Worm (Caenorhabditis elegans) whole organism, L2 larva: ENCODE data around the gene nos-3.
A peak's percentile ranks its signal among the peaks of the same experiment; 100 is the strongest.

Experiments
- C34F6.9 ChIP-seq: fragments of 150-350 bp; optimal IDR thresholded peaks from 2 replicates; lab custom pipeline; 2014; ENCODE audit warnings: missing biosample characterization, missing genetic modification characterization
- F13H6.1 ChIP-seq: sonication (generic microtip); optimal IDR thresholded peaks from 2 replicates; lab custom pipeline; 2016; ENCODE audit warnings: missing genetic modification characterization, missing compliant biosample characterization
- R02D3.7 ChIP-seq: fragments of 150-350 bp; optimal IDR thresholded peaks from 2 replicates; lab custom pipeline; 2014; ENCODE audit warnings: missing biosample characterization, missing genetic modification characterization
- Y55F3AM.14 ChIP-seq: fragments of 200-800 bp; sonication (Bioruptor generic); optimal IDR thresholded peaks from 2 replicates; lab custom pipeline; 2018; ENCODE audit warnings: mild to moderate bottlenecking, missing genetic modification characterization, missing compliant biosample characterization
- ZK546.5 ChIP-seq: sonication (generic microtip); optimal IDR thresholded peaks from 2 replicates; lab custom pipeline; 2017; ENCODE audit warnings: missing biosample characterization, missing genetic modification characterization
- alr-1 ChIP-seq: fragments of 150-350 bp; optimal IDR thresholded peaks from 2 replicates; lab custom pipeline; 2014; ENCODE audit warnings: missing biosample characterization, missing genetic modification characterization
- aly-2 ChIP-seq: fragments of 150-350 bp; optimal IDR thresholded peaks from 2 replicates; lab custom pipeline; 2014; ENCODE audit warnings: missing biosample characterization, missing genetic modification characterization
- ama-1 ChIP-seq: fragments of 150-350 bp; optimal IDR thresholded peaks from 2 replicates; lab custom pipeline; 2018; ENCODE audit warnings: inconsistent platforms
- blmp-1 ChIP-seq: sonication (generic microtip); optimal IDR thresholded peaks from 2 replicates; lab custom pipeline; 2017; ENCODE audit warnings: missing genetic modification characterization, mild to moderate bottlenecking, missing compliant biosample characterization, antibody characterized with exemption, moderate library complexity; ENCODE audit not compliant: insufficient read depth
- ceh-16 ChIP-seq: fragments of 150-350 bp; optimal IDR thresholded peaks from 2 replicates; lab custom pipeline; 2014; ENCODE audit warnings: missing biosample characterization, missing genetic modification characterization
- ceh-82 ChIP-seq: fragments of 150-350 bp; optimal IDR thresholded peaks from 2 replicates; lab custom pipeline; 2014; ENCODE audit warnings: missing biosample characterization, missing genetic modification characterization
- crh-2 ChIP-seq: sonication (generic microtip); optimal IDR thresholded peaks from 2 replicates; lab custom pipeline; 2017; ENCODE audit warnings: missing biosample characterization, missing genetic modification characterization
- dmd-4 ChIP-seq: sonication (generic microtip); optimal IDR thresholded peaks from 2 replicates; lab custom pipeline; 2017; ENCODE audit warnings: missing biosample characterization, missing genetic modification characterization
- egl-27 ChIP-seq: sonication (generic microtip); optimal IDR thresholded peaks from 3 replicates; lab custom pipeline; 2017; ENCODE audit warnings: missing biosample characterization, missing genetic modification reagents, missing genetic modification characterization
- elt-1 ChIP-seq: fragments of 150-350 bp; optimal IDR thresholded peaks from 2 replicates; lab custom pipeline; 2014; ENCODE audit warnings: missing biosample characterization, missing genetic modification characterization
- elt-3 ChIP-seq: sonication (generic microtip); optimal IDR thresholded peaks from 2 replicates; lab custom pipeline; 2017; ENCODE audit warnings: missing biosample characterization, missing genetic modification characterization
- fos-1 ChIP-seq: fragments of 150-350 bp; optimal IDR thresholded peaks from 2 replicates; lab custom pipeline; 2014; ENCODE audit warnings: missing biosample characterization, missing genetic modification characterization
- gmeb-1 ChIP-seq: fragments of 150-350 bp; optimal IDR thresholded peaks from 2 replicates; lab custom pipeline; 2014; ENCODE audit warnings: missing biosample characterization, missing genetic modification characterization
- lin-11 ChIP-seq: fragments of 150-350 bp; sonication (generic microtip); optimal IDR thresholded peaks from 2 replicates; lab custom pipeline; 2014; ENCODE audit warnings: missing biosample characterization, missing genetic modification characterization, inconsistent platforms, mixed read lengths
- lin-13 ChIP-seq: fragments of 150-350 bp; optimal IDR thresholded peaks from 2 replicates; lab custom pipeline; 2014; ENCODE audit warnings: missing biosample characterization, missing genetic modification reagents, missing genetic modification characterization
- lin-39 ChIP-seq: fragments of 150-350 bp; optimal IDR thresholded peaks from 2 replicates; lab custom pipeline; 2014; ENCODE audit warnings: missing biosample characterization, missing genetic modification reagents, missing genetic modification characterization
- lsy-2 ChIP-seq, 2 experiments: fragments of 150-350 bp in 1 of 2; sonication (generic microtip) in 1 of 2; optimal IDR thresholded peaks; 2 replicates each; lab custom pipeline; 2014 to 2017; ENCODE audit warnings: missing biosample characterization in 2 of 2, missing genetic modification characterization in 2 of 2
- mab-5 ChIP-seq: fragments of 150-350 bp; optimal IDR thresholded peaks from 2 replicates; lab custom pipeline; 2014; ENCODE audit warnings: missing biosample characterization, missing genetic modification characterization
- mbf-1 ChIP-seq: sonication (generic microtip); optimal IDR thresholded peaks from 2 replicates; lab custom pipeline; 2017; ENCODE audit warnings: missing biosample characterization, missing genetic modification characterization
- mdl-1 ChIP-seq, 2 experiments: fragments of 150-350 bp in 1 of 2; sonication (generic microtip) in 1 of 2; optimal IDR thresholded peaks; 2 replicates each; lab custom pipeline; 2017; ENCODE audit warnings: missing biosample characterization in 2 of 2, missing genetic modification characterization in 2 of 2
- nhr-10 ChIP-seq: sonication (generic microtip); optimal IDR thresholded peaks from 2 replicates; lab custom pipeline; 2017; ENCODE audit warnings: missing biosample characterization, missing genetic modification characterization
- nhr-11 ChIP-seq: fragments of 150-350 bp; optimal IDR thresholded peaks from 2 replicates; lab custom pipeline; 2014; ENCODE audit warnings: missing biosample characterization, missing genetic modification characterization
- nhr-12 ChIP-seq: fragments of 150-350 bp; optimal IDR thresholded peaks from 2 replicates; lab custom pipeline; 2014; ENCODE audit warnings: missing biosample characterization, missing genetic modification characterization
- nhr-129 ChIP-seq: fragments of 150-350 bp; optimal IDR thresholded peaks from 2 replicates; lab custom pipeline; 2014; ENCODE audit warnings: missing biosample characterization, missing genetic modification characterization
- nhr-21 ChIP-seq: fragments of 150-350 bp; optimal IDR thresholded peaks from 2 replicates; lab custom pipeline; 2014; ENCODE audit warnings: missing biosample characterization, missing genetic modification characterization
- nhr-23 ChIP-seq: fragments of 150-350 bp; optimal IDR thresholded peaks from 2 replicates; lab custom pipeline; 2014; ENCODE audit warnings: missing biosample characterization, missing genetic modification reagents, missing genetic modification characterization
- nhr-237 ChIP-seq: fragments of 150-350 bp; optimal IDR thresholded peaks from 2 replicates; lab custom pipeline; 2014; ENCODE audit warnings: missing biosample characterization, missing genetic modification characterization
- nhr-25 ChIP-seq: fragments of 150-350 bp; sonication (generic microtip); optimal IDR thresholded peaks from 3 replicates; lab custom pipeline; 2014; ENCODE audit warnings: missing biosample characterization, missing genetic modification characterization
- nhr-6 ChIP-seq: fragments of 150-350 bp; optimal IDR thresholded peaks from 2 replicates; lab custom pipeline; 2014; ENCODE audit warnings: missing biosample characterization, missing genetic modification characterization
- nhr-77 ChIP-seq: fragments of 150-350 bp; optimal IDR thresholded peaks from 2 replicates; lab custom pipeline; 2014; ENCODE audit warnings: missing biosample characterization, missing genetic modification characterization
- peb-1 ChIP-seq: fragments of 150-350 bp; optimal IDR thresholded peaks from 2 replicates; lab custom pipeline; 2014; ENCODE audit warnings: missing biosample characterization, missing genetic modification characterization
- sem-4 ChIP-seq: fragments of 150-350 bp; optimal IDR thresholded peaks from 2 replicates; lab custom pipeline; 2014; ENCODE audit warnings: missing biosample characterization, missing genetic modification reagents, missing genetic modification characterization
- skn-1 ChIP-seq: sonication (generic microtip); optimal IDR thresholded peaks from 2 replicates; lab custom pipeline; 2017; ENCODE audit warnings: missing biosample characterization, missing genetic modification characterization
- sma-3 ChIP-seq: sonication (generic microtip); optimal IDR thresholded peaks from 2 replicates; lab custom pipeline; 2016; ENCODE audit warnings: missing genetic modification reagents, missing genetic modification characterization, missing compliant biosample characterization
- sma-9 ChIP-seq, 2 experiments: fragments of 150-350 bp in 1 of 2; sonication (generic microtip) in 1 of 2; optimal IDR thresholded peaks; 2 replicates each; lab custom pipeline; 2014 to 2016; ENCODE audit warnings: missing genetic modification characterization in 2 of 2, mild to moderate bottlenecking in 1 of 2, missing biosample characterization in 1 of 2, missing compliant biosample characterization in 1 of 2, missing genetic modification reagents in 1 of 2, moderate library complexity in 1 of 2
- snpc-4 ChIP-seq: fragments of 150-350 bp; optimal IDR thresholded peaks from 2 replicates; lab custom pipeline; 2014; ENCODE audit warnings: missing biosample characterization, missing genetic modification characterization
- unc-39 ChIP-seq: fragments of 150-350 bp; optimal IDR thresholded peaks from 2 replicates; lab custom pipeline; 2014; ENCODE audit warnings: missing biosample characterization, missing genetic modification characterization
- unc-55 ChIP-seq: fragments of 150-350 bp; sonication (generic microtip); optimal IDR thresholded peaks from 3 replicates; lab custom pipeline; 2014; ENCODE audit warnings: missing biosample characterization, missing genetic modification reagents, missing genetic modification characterization
- unc-62 ChIP-seq: fragments of 150-350 bp; optimal IDR thresholded peaks from 2 replicates; lab custom pipeline; 2014; ENCODE audit warnings: missing biosample characterization, missing genetic modification reagents, missing genetic modification characterization
- zag-1 ChIP-seq: fragments of 150-350 bp; optimal IDR thresholded peaks from 2 replicates; lab custom pipeline; 2014; ENCODE audit warnings: missing biosample characterization, missing genetic modification characterization
- ztf-1 ChIP-seq: fragments of 200-800 bp; sonication (Bioruptor generic); conservative IDR thresholded peaks from 2 replicates; pipeline ENCODE4 v1.3.6; 2022; ENCODE audit warnings: missing genetic modification characterization, missing compliant biosample characterization
- ztf-11 ChIP-seq: sonication (generic microtip); optimal IDR thresholded peaks from 2 replicates; lab custom pipeline; 2017; ENCODE audit warnings: missing biosample characterization, missing genetic modification characterization
- ztf-4 ChIP-seq: fragments of 150-350 bp; optimal IDR thresholded peaks from 2 replicates; lab custom pipeline; 2014; ENCODE audit warnings: missing biosample characterization, missing genetic modification characterization

nos-3 gene

DNA sequence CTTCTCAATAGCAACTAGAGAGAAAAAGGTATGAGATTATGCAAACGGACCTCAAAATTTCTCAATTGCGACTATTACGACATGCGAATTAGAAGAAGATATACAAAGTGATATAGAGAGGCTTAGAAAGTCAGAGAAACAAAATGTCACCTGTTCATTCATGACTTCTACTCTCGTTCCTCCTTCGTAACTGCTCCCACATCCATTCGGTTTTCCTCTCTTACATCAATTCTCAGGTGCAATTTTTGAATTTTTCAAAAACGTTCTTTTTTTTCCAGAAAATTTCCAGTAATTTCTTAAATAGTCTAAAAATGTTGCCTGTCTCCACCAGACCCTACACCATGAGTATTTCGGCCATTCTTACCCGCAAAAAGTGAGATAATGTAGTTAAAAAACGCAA, 18.6 kb downstream of the nos-3 start:
- TF ChIP-seq lin-39 (tag; lab: Kevin White, UChicago) (no peak), nhr-129 (tag; lab: Kevin White, UChicago) (no peak), ZK546.5 (no peak), blmp-1 (no peak), snpc-4 (no peak), ama-1 (lab: Kevin White, UChicago) (no peak), peb-1 (tag; lab: Kevin White, UChicago) (no peak), mab-5 (tag; lab: Kevin White, UChicago) (no peak), gmeb-1 (no peak), F13H6.1 (tag; lab: Kevin White, UChicago) (no peak), nhr-10 (tag; lab: Kevin White, UChicago) (no peak), crh-2 (tag; lab: Kevin White, UChicago) (no peak), unc-39 (tag; lab: Kevin White, UChicago) (no peak)
- TF ChIP-seq, all 48 proteins: peak for 0

ce11 chrII:9769797-9770520, 23.8 kb downstream of the nos-3 start, which contains the start of gene aqp-10:
Gene aqp-10 (minus strand): TSS chrII:9769847.
- no peak for TF ChIP-seq lin-11 (tag; lab: Kevin White, UChicago)
- no peak for TF ChIP-seq lin-13 (GFP tag; lab: Kevin White, UChicago)
- TF ChIP-seq nhr-11, result no peak
- TF ChIP-seq R02D3.7, result no peak
- no peak for TF ChIP-seq alr-1 (tag; lab: Kevin White, UChicago)
- no peak for TF ChIP-seq unc-55 (GFP tag; lab: Kevin White, UChicago)
- TF ChIP-seq mdl-1 (tag; optimal IDR thresholded peaks at IDR 0.05; lab: Kevin White, UChicago), result no peak
- peak; percentile 29 for TF ChIP-seq nhr-129 (tag; lab: Kevin White, UChicago)
- TF ChIP-seq fos-1 (tag; lab: Kevin White, UChicago), result peak; percentile 75
- no peak for TF ChIP-seq egl-27 (tag; lab: Kevin White, UChicago)
- no peak for TF ChIP-seq nhr-21 (tag; lab: Kevin White, UChicago)
- no peak for TF ChIP-seq ceh-16
- no peak for TF ChIP-seq aly-2
- no peak for TF ChIP-seq skn-1 (tag; lab: Kevin White, UChicago)
- no peak for TF ChIP-seq mab-5 (tag; lab: Kevin White, UChicago)
- no peak for TF ChIP-seq ztf-11
- TF ChIP-seq blmp-1, result no peak
- TF ChIP-seq ztf-4, result no peak
- TF ChIP-seq gmeb-1, result peak; percentile 63
- peak; percentile 71 for TF ChIP-seq sma-9 (GFP tag; optimal IDR thresholded peaks at IDR 0.05; lab: Kevin White, UChicago)
- no peak for TF ChIP-seq sma-9 (tag; optimal IDR thresholded peaks at IDR 0.05; lab: Kevin White, UChicago)
- no peak for TF ChIP-seq ceh-82 (tag; lab: Kevin White, UChicago)
- peak; percentile 63 for TF ChIP-seq F13H6.1 (tag; lab: Kevin White, UChicago)
- no peak for TF ChIP-seq ZK546.5
- no peak for TF ChIP-seq nhr-23 (tag; lab: Kevin White, UChicago)
- no peak for TF ChIP-seq Y55F3AM.14 (GFP tag; lab: Kevin White, UChicago)
- peak; percentile 45 to 76 for TF ChIP-seq lsy-2 (tag; optimal IDR thresholded peaks at IDR 0.05; lab: Kevin White, UChicago)
- peak; percentile 53 for TF ChIP-seq C34F6.9 (tag; lab: Kevin White, UChicago)
- TF ChIP-seq nhr-77 (tag; lab: Kevin White, UChicago), result no peak
- TF ChIP-seq unc-62 (GFP tag; lab: Kevin White, UChicago), result no peak
- no peak for TF ChIP-seq elt-3 (tag; lab: Kevin White, UChicago)
- no peak for TF ChIP-seq nhr-10 (tag; lab: Kevin White, UChicago)
- no peak for TF ChIP-seq ztf-1 (GFP tag; lab: Robert Waterston, UW)
- TF ChIP-seq sma-3 (GFP tag; lab: Kevin White, UChicago), result peak; percentile 50
- TF ChIP-seq peb-1 (tag; lab: Kevin White, UChicago), result no peak
- TF ChIP-seq snpc-4, result no peak
- TF ChIP-seq sem-4 (tag; lab: Kevin White, UChicago), result peak; percentile 1
- TF ChIP-seq lin-39 (tag; lab: Kevin White, UChicago), result no peak
- TF ChIP-seq crh-2 (tag; lab: Kevin White, UChicago), result peak; percentile 81
- TF ChIP-seq unc-39 (tag; lab: Kevin White, UChicago), result no peak
- no peak for TF ChIP-seq mbf-1 (tag; lab: Kevin White, UChicago)
- TF ChIP-seq elt-1 (tag; lab: Kevin White, UChicago), result no peak
- TF ChIP-seq nhr-237, result no peak
- TF ChIP-seq nhr-25 (tag; lab: Kevin White, UChicago), result peak; percentile 23
- no peak for TF ChIP-seq dmd-4 (tag; lab: Kevin White, UChicago)
- TF ChIP-seq nhr-6 (tag; lab: Kevin White, UChicago), result no peak
- TF ChIP-seq ama-1 (lab: Kevin White, UChicago), result no peak
- no peak for TF ChIP-seq zag-1
- TF ChIP-seq nhr-12, result no peak
